Worm (Caenorhabditis elegans): ENCODE data around the gene C24D10.6.
A peak's percentile ranks its signal among the peaks of the same experiment; 100 is the strongest.

C24D10.6 gene

DNA sequence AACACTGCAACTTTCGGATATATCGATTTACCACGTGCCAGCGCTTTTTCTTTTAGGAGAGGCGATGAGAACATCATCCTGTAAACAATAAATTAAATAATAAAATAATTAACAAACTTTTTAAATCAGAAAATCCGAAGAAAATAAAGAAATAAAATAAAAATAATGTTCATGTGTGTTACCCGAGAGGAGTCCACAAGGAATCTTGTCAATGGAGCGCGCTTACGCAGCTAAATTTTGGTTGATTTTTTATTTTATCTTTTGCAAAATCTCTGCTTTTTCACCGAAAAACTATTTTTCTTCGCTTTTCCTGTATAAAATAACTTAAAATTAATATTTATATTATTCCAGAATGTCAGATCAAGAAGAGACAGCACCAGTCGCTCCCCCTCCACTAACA is at the start of gene C24D10.6, which contains the start of gene C24D10.4:
Gene C24D10.6 (minus strand): TSS at position 78 of the 400 bp plus-strand sequence.
Gene C24D10.4 (plus strand): TSS at position 352 of the 400 bp plus-strand sequence.
- TF ChIP-seq unc-62 (GFP tag; optimal IDR thresholded peaks at IDR 0.05) (no peak), F13H6.1 (tag; optimal IDR thresholded peaks at IDR 0.05) (no peak), sma-9 (GFP tag; optimal IDR thresholded peaks at IDR 0.05) (peak; percentile 21), sma-9 (tag; optimal IDR thresholded peaks at IDR 0.05) (no peak), gmeb-1 (tag; optimal IDR thresholded peaks at IDR 0.05) (peak; percentile 72), ceh-82 (tag; optimal IDR thresholded peaks at IDR 0.05) (no peak), snpc-4 (tag; optimal IDR thresholded peaks at IDR 0.05) (no peak), ztf-1 (GFP tag; conservative IDR thresholded peaks at IDR 0.05) (no peak), sma-3 (GFP tag; optimal IDR thresholded peaks at IDR 0.05) (peak; percentile 34), nhr-21 (tag; optimal IDR thresholded peaks at IDR 0.05) (no peak), dmd-4 (tag; optimal IDR thresholded peaks at IDR 0.05) (no peak), nhr-11 (tag; optimal IDR thresholded peaks at IDR 0.05) (no peak), skn-1 (tag; optimal IDR thresholded peaks at IDR 0.05) (no peak), lin-39 (tag; optimal IDR thresholded peaks at IDR 0.05) (no peak), crh-2 (tag; optimal IDR thresholded peaks at IDR 0.05) (peak; percentile 30), zag-1 (tag; optimal IDR thresholded peaks at IDR 0.05) (no peak), C34F6.9 (tag; optimal IDR thresholded peaks at IDR 0.05) (peak; percentile 75), unc-39 (tag; optimal IDR thresholded peaks at IDR 0.05) (no peak), ZK546.5 (tag; optimal IDR thresholded peaks at IDR 0.05) (no peak), Y55F3AM.14 (GFP tag; optimal IDR thresholded peaks at IDR 0.05) (no peak), blmp-1 (tag; optimal IDR thresholded peaks at IDR 0.05; ENCODE audit: insufficient read depth) (no peak), nhr-23 (tag; optimal IDR thresholded peaks at IDR 0.05) (no peak), nhr-10 (tag; optimal IDR thresholded peaks at IDR 0.05) (no peak), nhr-237 (tag; optimal IDR thresholded peaks at IDR 0.05) (no peak), lsy-2 (tag; optimal IDR thresholded peaks at IDR 0.05) (peak; percentile 26 to 80), mab-5 (tag; optimal IDR thresholded peaks at IDR 0.05) (no peak), nhr-77 (tag; optimal IDR thresholded peaks at IDR 0.05) (no peak), lin-13 (GFP tag; optimal IDR thresholded peaks at IDR 0.05) (peak; percentile 36), ama-1 (optimal IDR thresholded peaks at IDR 0.05) (no peak), unc-55 (GFP tag; optimal IDR thresholded peaks at IDR 0.05) (peak; percentile 78), elt-3 (tag; optimal IDR thresholded peaks at IDR 0.05) (no peak), aly-2 (tag; optimal IDR thresholded peaks at IDR 0.05) (no peak)

DNA sequence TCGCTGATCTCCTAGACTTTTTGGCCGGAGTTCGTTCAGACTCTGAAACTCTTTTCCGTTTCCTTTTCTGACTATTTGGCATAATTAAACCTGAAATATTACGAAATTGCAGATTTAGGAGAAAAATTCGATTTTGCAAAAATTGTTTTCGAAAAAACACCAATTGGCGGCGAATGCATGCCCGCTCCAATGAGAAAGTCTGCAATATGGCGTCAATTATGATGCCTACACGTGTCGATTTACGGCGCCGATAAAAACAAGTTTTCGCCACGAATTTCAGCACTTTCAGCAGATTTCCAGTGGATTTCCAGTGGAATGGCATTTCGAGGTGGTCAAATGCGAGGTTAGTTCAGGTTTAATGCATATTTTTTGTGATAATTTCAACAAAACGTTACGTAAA is 49.3 kb upstream of the C24D10.6 start, which contains the start of the genes Y59E9AL.36 and nbet-1:
Gene Y59E9AL.36 (minus strand): TSS at position 92 of the 400 bp plus-strand sequence.
Gene nbet-1 (plus strand): TSS at position 112 of the 400 bp plus-strand sequence.
- no peak for TF ChIP-seq ztf-4 (tag; optimal IDR thresholded peaks at IDR 0.05)
- TF ChIP-seq elt-1 (tag; optimal IDR thresholded peaks at IDR 0.05), result no peak
- peak; percentile 69 for TF ChIP-seq nhr-11 (tag; optimal IDR thresholded peaks at IDR 0.05)
- peak; percentile 96 for TF ChIP-seq crh-2 (tag; optimal IDR thresholded peaks at IDR 0.05)
- TF ChIP-seq elt-3 (tag; optimal IDR thresholded peaks at IDR 0.05), result no peak
- TF ChIP-seq lin-39 (tag; optimal IDR thresholded peaks at IDR 0.05), result no peak
- peak; percentile 14 for TF ChIP-seq F13H6.1 (tag; optimal IDR thresholded peaks at IDR 0.05)
- TF ChIP-seq egl-27 (tag; optimal IDR thresholded peaks at IDR 0.05), result peak; percentile 54
- no peak for TF ChIP-seq dmd-4 (tag; optimal IDR thresholded peaks at IDR 0.05)
- TF ChIP-seq sma-9 (GFP tag; optimal IDR thresholded peaks at IDR 0.05), result peak; percentile 52
- TF ChIP-seq sma-9 (tag; optimal IDR thresholded peaks at IDR 0.05), result no peak
- peak; percentile 54 for TF ChIP-seq lin-13 (GFP tag; optimal IDR thresholded peaks at IDR 0.05)
- TF ChIP-seq gmeb-1 (tag; optimal IDR thresholded peaks at IDR 0.05), result peak; percentile 88
- TF ChIP-seq R02D3.7 (tag; optimal IDR thresholded peaks at IDR 0.05), result peak; percentile 82
- TF ChIP-seq mbf-1 (tag; optimal IDR thresholded peaks at IDR 0.05), result no peak
- peak; percentile 73 for TF ChIP-seq sma-3 (GFP tag; optimal IDR thresholded peaks at IDR 0.05)
- peak; percentile 42 for TF ChIP-seq nhr-21 (tag; optimal IDR thresholded peaks at IDR 0.05)
- no peak for TF ChIP-seq unc-62 (GFP tag; optimal IDR thresholded peaks at IDR 0.05)
- peak; percentile 66 for TF ChIP-seq nhr-25 (tag; optimal IDR thresholded peaks at IDR 0.05)
- TF ChIP-seq ZK546.5 (tag; optimal IDR thresholded peaks at IDR 0.05), result no peak
- TF ChIP-seq alr-1 (tag; optimal IDR thresholded peaks at IDR 0.05), result no peak
- TF ChIP-seq lsy-2 (tag; optimal IDR thresholded peaks at IDR 0.05), result peak; percentile 73 to 82
- TF ChIP-seq nhr-77 (tag; optimal IDR thresholded peaks at IDR 0.05), result no peak
- no peak for TF ChIP-seq ztf-1 (GFP tag; conservative IDR thresholded peaks at IDR 0.05)
- no peak for TF ChIP-seq ceh-82 (tag; optimal IDR thresholded peaks at IDR 0.05)
- TF ChIP-seq unc-55 (GFP tag; optimal IDR thresholded peaks at IDR 0.05), result peak; percentile 93
- peak; percentile 72 for TF ChIP-seq mab-5 (tag; optimal IDR thresholded peaks at IDR 0.05)
- TF ChIP-seq snpc-4 (tag; optimal IDR thresholded peaks at IDR 0.05), result peak; percentile 40
- TF ChIP-seq mdl-1 (tag; optimal IDR thresholded peaks at IDR 0.05), result peak in 1 of 2 experiments; percentile 36
- TF ChIP-seq nhr-6 (tag; optimal IDR thresholded peaks at IDR 0.05), result no peak
- no peak for TF ChIP-seq sem-4 (tag; optimal IDR thresholded peaks at IDR 0.05)
- no peak for TF ChIP-seq ama-1 (optimal IDR thresholded peaks at IDR 0.05)
- TF ChIP-seq lin-11 (tag; optimal IDR thresholded peaks at IDR 0.05), result peak; percentile 75
- no peak for TF ChIP-seq nhr-23 (tag; optimal IDR thresholded peaks at IDR 0.05)
- peak; percentile 36 for TF ChIP-seq fos-1 (tag; optimal IDR thresholded peaks at IDR 0.05)
- TF ChIP-seq Y55F3AM.14 (GFP tag; optimal IDR thresholded peaks at IDR 0.05), result no peak
- TF ChIP-seq peb-1 (tag; optimal IDR thresholded peaks at IDR 0.05), result no peak
- TF ChIP-seq C34F6.9 (tag; optimal IDR thresholded peaks at IDR 0.05), result peak; percentile 82
- TF ChIP-seq unc-39 (tag; optimal IDR thresholded peaks at IDR 0.05), result no peak
- peak; percentile 4 for TF ChIP-seq zag-1 (tag; optimal IDR thresholded peaks at IDR 0.05)
- TF ChIP-seq aly-2 (tag; optimal IDR thresholded peaks at IDR 0.05), result no peak
- peak; percentile 83 for TF ChIP-seq nhr-129 (tag; optimal IDR thresholded peaks at IDR 0.05)

All from whole organism, L2 larva.